Fruit fly (Drosophila melanogaster) whole organism, embryonic: ENCODE measurements around the gene CG5107.
A peak's percentile ranks its signal among the peaks of the same experiment; 100 is the strongest.

Experiments used
- ATbp ChIP-seq: fragments of 200-800 bp; sonication (Bioruptor generic); optimal IDR thresholded peaks from 2 replicates; lab custom pipeline; 2017; ENCODE audit warnings: missing biosample characterization, mild to moderate bottlenecking, missing genetic modification characterization, missing genetic modification reagents
- Awh ChIP-seq: fragments of 200-800 bp; sonication (Bioruptor generic); IDR thresholded peaks from 2 replicates; pipeline ENCODE4, ENCODE4 v1.3.6; 2022; ENCODE audit warnings: missing biosample characterization, missing genetic modification characterization
- Bgb ChIP-seq: fragments of 200-800 bp; sonication (Bioruptor generic); IDR thresholded peaks from 2 replicates; pipeline ENCODE4 v1.3.6; 2022; ENCODE audit warnings: missing biosample characterization, missing genetic modification characterization; ENCODE audit not compliant: partially characterized antibody
- BtbVII ChIP-seq: fragments of 200-800 bp; sonication (Bioruptor generic); optimal IDR thresholded peaks from 3 replicates; lab custom pipeline; 2017; ENCODE audit warnings: missing biosample characterization, mild to moderate bottlenecking, missing genetic modification characterization
- CG11398 ChIP-seq: fragments of 200-800 bp; sonication (Bioruptor generic); optimal IDR thresholded peaks from 2 replicates; lab custom pipeline; 2016; ENCODE audit warnings: missing biosample characterization, missing genetic modification characterization
- CG11456 ChIP-seq: fragments of 200-800 bp; sonication (Bioruptor generic); IDR thresholded peaks from 3 replicates; pipeline ENCODE4 v1.3.6; 2022; ENCODE audit warnings: missing biosample characterization, missing genetic modification characterization
- CG12659 ChIP-seq: fragments of 200-800 bp; sonication (Bioruptor generic); optimal IDR thresholded peaks from 3 replicates; lab custom pipeline; 2017; ENCODE audit warnings: mild to moderate bottlenecking, missing biosample characterization, missing genetic modification reagents, missing genetic modification characterization
- CG14710 ChIP-seq: fragments of 200-800 bp; sonication (Bioruptor generic); optimal IDR thresholded peaks from 3 replicates; lab custom pipeline; 2019; ENCODE audit warnings: missing biosample characterization, mild to moderate bottlenecking, missing genetic modification characterization, moderate library complexity
- CG14965 ChIP-seq: fragments of 200-800 bp; sonication (Bioruptor generic); optimal IDR thresholded peaks from 2 replicates; lab custom pipeline; 2016; ENCODE audit warnings: missing biosample characterization, missing genetic modification characterization, borderline replicate concordance
- CG15514 ChIP-seq: fragments of 200-800 bp; sonication (Bioruptor generic); optimal IDR thresholded peaks from 3 replicates; lab custom pipeline; 2017; ENCODE audit warnings: missing biosample characterization, missing genetic modification characterization, mild to moderate bottlenecking, moderate library complexity, missing genetic modification reagents
- CG18262 ChIP-seq: fragments of 200-800 bp; optimal IDR thresholded peaks from 3 replicates; lab custom pipeline; 2019; ENCODE audit warnings: missing biosample characterization, mild to moderate bottlenecking, missing genetic modification characterization, moderate library complexity
- CG2129 ChIP-seq: fragments of 200-800 bp; sonication (Bioruptor generic); IDR thresholded peaks from 2 replicates; pipeline ENCODE4 v1.3.6; 2022; ENCODE audit warnings: missing biosample characterization, missing genetic modification characterization; ENCODE audit not compliant: partially characterized antibody
- CG2712 ChIP-seq: fragments of 200-800 bp; optimal IDR thresholded peaks from 3 replicates; lab custom pipeline; 2019; ENCODE audit warnings: missing biosample characterization, mild to moderate bottlenecking, missing genetic modification characterization, moderate library complexity
- CG30403 ChIP-seq: fragments of 200-800 bp; sonication (Bioruptor generic); optimal IDR thresholded peaks from 3 replicates; lab custom pipeline; 2016; ENCODE audit warnings: missing biosample characterization, missing genetic modification characterization
- CG31365 ChIP-seq: fragments of 200-800 bp; sonication (Bioruptor generic); optimal IDR thresholded peaks from 2 replicates; lab custom pipeline; 2018; ENCODE audit warnings: missing biosample characterization, mild to moderate bottlenecking, missing genetic modification characterization
- CG42726 ChIP-seq: fragments of 200-800 bp; sonication (Bioruptor generic); IDR thresholded peaks from 2 replicates; pipeline ENCODE4 v1.3.6; 2022; ENCODE audit warnings: missing biosample characterization, missing genetic modification characterization; ENCODE audit not compliant: partially characterized antibody
- CG6654 ChIP-seq: fragments of 200-800 bp; sonication (Bioruptor generic); optimal IDR thresholded peaks from 2 replicates; lab custom pipeline; 2017; ENCODE audit warnings: missing biosample characterization, mild to moderate bottlenecking, missing genetic modification characterization
- CoRest ChIP-seq: fragments of 200-800 bp; sonication (Bioruptor generic); optimal IDR thresholded peaks from 3 replicates; lab custom pipeline; 2018; ENCODE audit warnings: missing biosample characterization, mild to moderate bottlenecking, missing genetic modification characterization, moderate library complexity
- Ets65A ChIP-seq: fragments of 200-800 bp; sonication (Bioruptor generic); peaks from one replicate; lab custom pipeline; 2016; ENCODE audit warnings: missing biosample characterization, missing genetic modification characterization
- Fer2 ChIP-seq: fragments of 200-800 bp; sonication (Bioruptor generic); optimal IDR thresholded peaks from 2 replicates; lab custom pipeline; 2018; ENCODE audit warnings: missing biosample characterization, mild to moderate bottlenecking, missing genetic modification characterization, moderate library complexity
- Fer3 ChIP-seq: fragments of 200-800 bp; sonication (Bioruptor generic); optimal IDR thresholded peaks from 2 replicates; lab custom pipeline; 2018; ENCODE audit warnings: missing biosample characterization, mild to moderate bottlenecking, missing genetic modification characterization, moderate library complexity
- H15 ChIP-seq: fragments of 200-800 bp; sonication (Bioruptor generic); IDR thresholded peaks from 3 replicates; pipeline ENCODE4 v1.3.6; 2022; ENCODE audit warnings: missing biosample characterization, missing genetic modification characterization
- Hey ChIP-seq: fragments of 200-800 bp; sonication (Bioruptor generic); optimal IDR thresholded peaks from 3 replicates; lab custom pipeline; 2018; ENCODE audit warnings: missing biosample characterization, mild to moderate bottlenecking, missing genetic modification characterization
- Hr3 ChIP-seq: fragments of 200-800 bp; sonication (Bioruptor generic); optimal IDR thresholded peaks from 3 replicates; lab custom pipeline; 2016; ENCODE audit warnings: missing biosample characterization, missing genetic modification characterization
- Hr39 ChIP-seq: fragments of >200 bp; optimal IDR thresholded peaks from 2 replicates; lab custom pipeline; 2017
- Lim3 ChIP-seq: fragments of 200-800 bp; sonication (Bioruptor generic); IDR thresholded peaks from 2 replicates; pipeline ENCODE4 v1.3.6; 2022; ENCODE audit warnings: missing biosample characterization, missing genetic modification characterization
- NC2β ChIP-seq: fragments of 200-800 bp; sonication (Bioruptor generic); optimal IDR thresholded peaks from 2 replicates; lab custom pipeline; 2016; ENCODE audit warnings: missing biosample characterization, missing genetic modification characterization
- Pdp1 ChIP-seq, 2 experiments: fragments of 200-800 bp; sonication (Bioruptor generic); optimal IDR thresholded peaks; 3 replicates each; lab custom pipeline; 2016; ENCODE audit warnings: missing biosample characterization in 2 of 2, missing genetic modification characterization in 2 of 2, mild to moderate bottlenecking in 1 of 2, moderate library complexity in 1 of 2
- Poxn ChIP-seq: fragments of 200-800 bp; sonication (Bioruptor generic); IDR thresholded peaks from 2 replicates; pipeline ENCODE4 v1.3.6; 2022; ENCODE audit warnings: missing biosample characterization, missing genetic modification characterization
- Spps ChIP-seq: fragments of 200-800 bp; sonication (Bioruptor generic); optimal IDR thresholded peaks from 2 replicates; lab custom pipeline; 2018; ENCODE audit warnings: missing biosample characterization, mild to moderate bottlenecking, missing genetic modification characterization
- br ChIP-seq: fragments of >200 bp; optimal IDR thresholded peaks from 2 replicates; lab custom pipeline; 2017
- caup ChIP-seq: fragments of 200-800 bp; sonication (Bioruptor generic); optimal IDR thresholded peaks from 3 replicates; lab custom pipeline; 2017; ENCODE audit warnings: missing biosample characterization, mild to moderate bottlenecking, missing genetic modification characterization, moderate library complexity; ENCODE audit not compliant: severe bottlenecking
- chinmo ChIP-seq: fragments of 200-800 bp; sonication (Bioruptor generic); IDR thresholded peaks from 4 replicates; pipeline ENCODE4 v1.3.6; 2022; ENCODE audit warnings: missing biosample characterization, missing genetic modification characterization; ENCODE audit not compliant: partially characterized antibody
- dan ChIP-seq: fragments of 200-800 bp; sonication (Bioruptor generic); IDR thresholded peaks from 2 replicates; pipeline ENCODE4 v1.3.6; 2022; ENCODE audit warnings: missing biosample characterization, missing genetic modification characterization
- dpn ChIP-seq, 2 experiments: fragments of 200-800 bp; sonication (Bioruptor generic); optimal IDR thresholded peaks; 3 replicates each; lab custom pipeline; 2016; ENCODE audit warnings: missing biosample characterization in 2 of 2, missing genetic modification characterization in 2 of 2
- gfzf ChIP-seq: fragments of 200-800 bp; sonication (Bioruptor generic); optimal IDR thresholded peaks from 2 replicates; lab custom pipeline; 2016; ENCODE audit warnings: missing biosample characterization, mild to moderate bottlenecking, missing genetic modification characterization, moderate library complexity
- gsb-n ChIP-seq: fragments of 200-800 bp; sonication (Bioruptor generic); optimal IDR thresholded peaks from 3 replicates; lab custom pipeline; 2018; ENCODE audit warnings: missing biosample characterization, mild to moderate bottlenecking, missing genetic modification characterization
- her ChIP-seq: fragments of 200-800 bp; sonication (Bioruptor generic); optimal IDR thresholded peaks from 2 replicates; lab custom pipeline; 2016; ENCODE audit warnings: missing biosample characterization, missing genetic modification characterization
- lab ChIP-seq: fragments of 200-800 bp; sonication (Bioruptor generic); optimal IDR thresholded peaks from 3 replicates; lab custom pipeline; 2017; ENCODE audit warnings: missing biosample characterization, missing genetic modification characterization, mild to moderate bottlenecking, moderate library complexity, missing genetic modification reagents
- lmd ChIP-seq: fragments of 200-800 bp; sonication (Bioruptor generic); IDR thresholded peaks from 2 replicates; pipeline ENCODE4 v1.3.6; 2022; ENCODE audit warnings: missing biosample characterization, missing genetic modification characterization
- luna ChIP-seq: fragments of 200-800 bp; sonication (Bioruptor generic); optimal IDR thresholded peaks from 2 replicates; lab custom pipeline; 2016; ENCODE audit warnings: missing biosample characterization, missing genetic modification characterization
- nau ChIP-seq: fragments of 200-800 bp; sonication (Bioruptor generic); optimal IDR thresholded peaks from 3 replicates; lab custom pipeline; 2017; ENCODE audit warnings: missing biosample characterization, mild to moderate bottlenecking, missing genetic modification characterization, missing genetic modification reagents
- phol ChIP-seq: fragments of 200-800 bp; sonication (Bioruptor generic); optimal IDR thresholded peaks from 3 replicates; lab custom pipeline; 2018; ENCODE audit warnings: missing biosample characterization, mild to moderate bottlenecking, missing genetic modification characterization, moderate library complexity
- row ChIP-seq: fragments of 200-800 bp; sonication (Bioruptor generic); IDR thresholded peaks from 3 replicates; pipeline ENCODE4 v1.3.6; 2022; ENCODE audit warnings: missing biosample characterization, missing genetic modification characterization
- sd ChIP-seq: fragments of 200-800 bp; sonication (Bioruptor generic); optimal IDR thresholded peaks from 3 replicates; lab custom pipeline; 2018; ENCODE audit warnings: missing biosample characterization, mild to moderate bottlenecking, missing genetic modification characterization, moderate library complexity
- slbo ChIP-seq: fragments of 200-800 bp; sonication (Bioruptor generic); IDR thresholded peaks from 2 replicates; pipeline ENCODE4 v1.3.6; 2022; ENCODE audit warnings: missing biosample characterization, missing genetic modification characterization
- ssp ChIP-seq: fragments of 200-800 bp; sonication (Bioruptor generic); IDR thresholded peaks from 2 replicates; pipeline ENCODE4 v1.3.6; 2022; ENCODE audit warnings: missing biosample characterization, missing genetic modification characterization
- tgo ChIP-seq: fragments of 200-800 bp; sonication (Bioruptor generic); IDR thresholded peaks from 3 replicates; pipeline ENCODE4 v1.3.6; 2022; ENCODE audit warnings: missing biosample characterization, missing genetic modification characterization
- unpg ChIP-seq: fragments of 200-800 bp; sonication (Bioruptor generic); optimal IDR thresholded peaks from 3 replicates; lab custom pipeline; 2018; ENCODE audit warnings: missing biosample characterization, mild to moderate bottlenecking, missing genetic modification characterization, moderate library complexity
- zen ChIP-seq: fragments of 200-800 bp; sonication (Bioruptor generic); optimal IDR thresholded peaks from 3 replicates; lab custom pipeline; 2018; ENCODE audit warnings: missing biosample characterization, mild to moderate bottlenecking, missing genetic modification characterization, moderate library complexity

The CG5107 gene

dm6 chr3R:25519465-25520071, 14.6 kb downstream of the CG5107 start (continued):
- TF ChIP-seq dpn (GFP tag; optimal IDR thresholded peaks at IDR 0.05; lab: Kevin White, UChicago) (no peak), CG2129 (GFP tag; lab: Robert Waterston, UW) (no peak), CG14965 (no peak), Bgb (no peak), CG15514 (GFP tag; lab: Kevin White, UChicago) (no peak), CG2712 (peak; percentile 45), Ets65A (GFP tag; lab: Kevin White, UChicago) (peak; percentile 71), BtbVII (GFP tag; lab: Kevin White, UChicago) (peak; percentile 1), nau (GFP tag; lab: Kevin White, UChicago) (peak; percentile 0), CG11398 (GFP tag; lab: Kevin White, UChicago) (no peak), ssp (GFP tag; lab: Robert Waterston, UW) (no peak), H15 (no peak), zen (tag; lab: Kevin White, UChicago) (no peak), gfzf (no peak), CG42726 (GFP tag; lab: Robert Waterston, UW) (no peak), tgo (GFP tag; lab: Robert Waterston, UW) (no peak), br (lab: Kevin White, UChicago) (no peak), chinmo (GFP tag; lab: Robert Waterston, UW) (no peak), CG18262 (tag; lab: Kevin White, UChicago) (peak; percentile 56), Awh (GFP tag; lab: Robert Waterston, UW) (no peak), sd (tag; lab: Kevin White, UChicago) (peak; percentile 4), Fer2 (no peak), Spps (tag; lab: Kevin White, UChicago) (no peak), lab (peak; percentile 3), CG6654 (GFP tag; lab: Kevin White, UChicago) (no peak), NC2β (GFP tag; lab: Kevin White, UChicago) (no peak), Fer3 (tag; lab: Kevin White, UChicago) (peak; percentile 14), CG12659 (GFP tag; lab: Kevin White, UChicago) (no peak), phol (tag; lab: Kevin White, UChicago) (peak; percentile 36), dan (GFP tag; lab: Robert Waterston, UW) (no peak), Poxn (GFP tag; lab: Robert Waterston, UW) (no peak), caup (peak; percentile 15), Lim3 (GFP tag; lab: Robert Waterston, UW) (no peak), CG31365 (no peak), Hr39 (lab: Kevin White, UChicago) (no peak), CG14710 (tag; lab: Kevin White, UChicago) (peak; percentile 18), CG30403 (GFP tag; lab: Kevin White, UChicago) (peak; percentile 44), luna (no peak), Hr3 (peak; percentile 8), CG11456 (no peak), her (GFP tag; lab: Kevin White, UChicago) (no peak), Hey (tag; lab: Kevin White, UChicago) (no peak), CoRest (peak; percentile 40), gsb-n (no peak), slbo (GFP tag; lab: Robert Waterston, UW) (no peak), ATbp (GFP tag; lab: Kevin White, UChicago) (peak; percentile 41), row (GFP tag; lab: Robert Waterston, UW) (no peak), lmd (GFP tag; lab: Robert Waterston, UW) (0 out of 2 replicates have a peak, but pooled peaks have one; percentile 8), Pdp1 (GFP tag; optimal IDR thresholded peaks at IDR 0.05; lab: Kevin White, UChicago) (no peak), unpg (peak; percentile 32)
